Fruit fly (Drosophila melanogaster): ENCODE results near the gene CG33641.

Gene CG33641

DNA sequence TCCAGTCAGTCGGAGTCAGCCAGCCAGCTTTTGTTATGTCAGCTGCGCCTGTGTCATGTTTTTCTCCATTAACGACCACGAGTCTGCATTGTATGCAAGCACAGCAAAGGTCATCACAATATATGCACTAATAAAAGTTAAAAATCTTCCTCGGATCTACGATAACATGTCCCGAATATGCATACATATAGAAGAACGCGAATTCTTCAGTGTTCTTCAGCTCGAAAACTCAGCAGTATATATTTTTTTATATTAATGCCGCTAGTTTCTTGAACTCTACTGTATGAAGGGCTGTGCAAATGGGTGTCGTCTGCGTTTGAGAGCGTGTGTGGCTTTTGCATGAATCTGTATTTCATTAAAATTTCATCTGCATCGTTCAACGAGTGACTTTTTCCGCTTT lies 46.6 kb upstream of the CG33641 start (continued):
- peak; percentile 54 for TF ChIP-seq CG31627 (GFP tag; optimal IDR thresholded peaks at IDR 0.05)
- TF ChIP-seq CG34406 (GFP tag; optimal IDR thresholded peaks at IDR 0.05), result peak; percentile 44
- no peak for TF ChIP-seq CG3032 (tag; optimal IDR thresholded peaks at IDR 0.05)
- TF ChIP-seq CG11762 (GFP tag; optimal IDR thresholded peaks at IDR 0.05; ENCODE audit: insufficient read depth), result no peak
- TF ChIP-seq CG16779 (tag; optimal IDR thresholded peaks at IDR 0.05), result peak; percentile 35
- TF ChIP-seq Ets96B (tag; optimal IDR thresholded peaks at IDR 0.05), result no peak
- TF ChIP-seq Eip93F (GFP tag; optimal IDR thresholded peaks at IDR 0.05), result no peak
- TF ChIP-seq lz (GFP tag; optimal IDR thresholded peaks at IDR 0.05), result peak; percentile 53
- TF ChIP-seq dac (GFP tag; optimal IDR thresholded peaks at IDR 0.05), result no peak
- no peak for TF ChIP-seq CG9139 (GFP tag; optimal IDR thresholded peaks at IDR 0.05)
- peak; percentile 38 for TF ChIP-seq CG6792 (GFP tag; optimal IDR thresholded peaks at IDR 0.05)
- peak; percentile 43 for TF ChIP-seq svp (GFP tag)
- peak; percentile 49 for TF ChIP-seq CG32006 (GFP tag; optimal IDR thresholded peaks at IDR 0.05)
- TF ChIP-seq CG1621 (tag; optimal IDR thresholded peaks at IDR 0.05), result no peak
- peak; percentile 37 for TF ChIP-seq CG10631 (GFP tag; optimal IDR thresholded peaks at IDR 0.05)
- TF ChIP-seq fkh (GFP tag; optimal IDR thresholded peaks at IDR 0.05), result no peak

DNA sequence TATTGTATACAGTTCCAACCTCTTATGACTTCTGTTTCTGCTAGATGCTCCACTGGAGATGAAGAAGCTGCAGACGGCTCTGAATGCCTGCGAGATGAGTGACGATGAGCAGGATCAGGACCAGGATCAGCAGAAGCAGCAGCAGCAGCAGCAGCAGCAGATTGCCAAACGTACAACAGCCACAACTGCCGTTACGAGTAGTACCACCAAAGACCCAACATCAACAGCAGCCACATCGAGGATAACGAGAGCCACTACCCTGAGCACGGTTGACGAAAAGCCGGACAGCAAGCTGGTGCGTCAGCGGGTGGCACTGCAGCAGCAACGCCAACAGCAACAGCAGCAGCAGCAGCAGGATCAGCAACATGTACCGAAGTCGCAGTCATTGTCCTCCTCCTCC lies 30.9 kb upstream of the CG33641 start:
- TF ChIP-seq Hr4 (GFP tag; optimal IDR thresholded peaks at IDR 0.05) (no peak), eg (GFP tag; IDR thresholded peaks at IDR 0.05) (no peak), ss (GFP tag; optimal IDR thresholded peaks at IDR 0.05) (no peak)

DNA sequence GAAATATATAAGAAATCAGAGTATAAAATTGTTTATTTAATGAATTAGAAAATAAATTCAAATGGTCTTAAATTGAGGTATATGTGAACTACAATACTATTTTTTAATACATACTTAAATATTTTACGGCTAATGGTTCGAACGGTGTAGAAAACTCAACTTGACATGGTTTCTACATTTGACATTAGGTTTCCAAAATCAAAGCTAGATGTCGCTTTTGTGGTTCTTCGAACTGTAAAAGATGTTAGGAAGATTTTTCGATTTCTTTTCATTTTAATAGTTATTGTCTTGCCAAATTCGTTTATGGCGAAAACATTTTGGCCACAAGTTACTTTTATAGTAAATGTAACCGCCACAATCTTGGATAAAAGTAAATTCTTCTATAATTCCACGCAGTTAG lies 28.4 kb upstream of the CG33641 start:
- TF ChIP-seq svp (GFP tag) (peak; percentile 52), CG15336 (GFP tag; IDR thresholded peaks at IDR 0.05) (no peak), Gug (GFP tag; IDR thresholded peaks at IDR 0.05) (no peak), topi (GFP tag; optimal IDR thresholded peaks at IDR 0.05) (no peak), CG10669 (GFP tag; optimal IDR thresholded peaks at IDR 0.05) (no peak)

DNA sequence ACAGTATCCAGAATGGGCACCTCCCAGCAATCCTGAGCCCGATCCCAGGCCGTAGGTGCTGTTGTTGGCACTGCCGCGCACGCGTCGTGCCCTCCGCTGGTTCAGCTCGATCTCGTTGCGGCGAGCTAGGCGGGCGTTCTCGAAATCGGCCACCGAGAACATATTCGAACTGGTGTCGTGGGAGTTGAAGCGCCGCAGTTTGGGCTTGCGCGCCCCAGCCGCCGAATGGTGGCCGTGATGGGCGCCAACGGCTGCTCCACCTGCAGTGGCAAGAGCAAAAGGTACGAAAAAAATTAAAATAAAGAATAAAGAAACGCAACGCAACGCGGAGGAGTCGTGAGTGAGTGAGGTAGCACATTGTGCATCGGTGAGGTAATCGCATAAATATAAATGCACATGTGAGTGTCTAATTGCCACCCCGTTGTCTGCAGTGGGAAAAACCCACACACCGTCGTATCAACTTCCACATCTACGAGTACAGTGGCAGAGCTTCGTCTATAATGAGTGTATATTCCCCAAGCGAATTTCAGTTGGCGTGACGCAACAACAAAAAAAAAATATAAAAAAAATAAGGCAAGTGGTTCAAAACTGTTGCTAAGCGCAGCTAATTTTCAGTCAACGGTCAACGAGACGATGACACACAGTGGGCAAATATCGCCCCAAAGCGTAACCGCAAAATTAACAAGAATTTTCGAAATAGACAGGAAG lies 19.2 kb upstream of the CG33641 start:
- TF ChIP-seq vri (GFP tag; optimal IDR thresholded peaks at IDR 0.05), result peak; percentile 60
- TF ChIP-seq CG6854 (GFP tag; optimal IDR thresholded peaks at IDR 0.05), result no peak
- 0 out of 3 replicates have a peak, but pooled peaks have one; percentile 13 for TF ChIP-seq CG8119 (GFP tag; IDR thresholded peaks at IDR 0.05)

DNA sequence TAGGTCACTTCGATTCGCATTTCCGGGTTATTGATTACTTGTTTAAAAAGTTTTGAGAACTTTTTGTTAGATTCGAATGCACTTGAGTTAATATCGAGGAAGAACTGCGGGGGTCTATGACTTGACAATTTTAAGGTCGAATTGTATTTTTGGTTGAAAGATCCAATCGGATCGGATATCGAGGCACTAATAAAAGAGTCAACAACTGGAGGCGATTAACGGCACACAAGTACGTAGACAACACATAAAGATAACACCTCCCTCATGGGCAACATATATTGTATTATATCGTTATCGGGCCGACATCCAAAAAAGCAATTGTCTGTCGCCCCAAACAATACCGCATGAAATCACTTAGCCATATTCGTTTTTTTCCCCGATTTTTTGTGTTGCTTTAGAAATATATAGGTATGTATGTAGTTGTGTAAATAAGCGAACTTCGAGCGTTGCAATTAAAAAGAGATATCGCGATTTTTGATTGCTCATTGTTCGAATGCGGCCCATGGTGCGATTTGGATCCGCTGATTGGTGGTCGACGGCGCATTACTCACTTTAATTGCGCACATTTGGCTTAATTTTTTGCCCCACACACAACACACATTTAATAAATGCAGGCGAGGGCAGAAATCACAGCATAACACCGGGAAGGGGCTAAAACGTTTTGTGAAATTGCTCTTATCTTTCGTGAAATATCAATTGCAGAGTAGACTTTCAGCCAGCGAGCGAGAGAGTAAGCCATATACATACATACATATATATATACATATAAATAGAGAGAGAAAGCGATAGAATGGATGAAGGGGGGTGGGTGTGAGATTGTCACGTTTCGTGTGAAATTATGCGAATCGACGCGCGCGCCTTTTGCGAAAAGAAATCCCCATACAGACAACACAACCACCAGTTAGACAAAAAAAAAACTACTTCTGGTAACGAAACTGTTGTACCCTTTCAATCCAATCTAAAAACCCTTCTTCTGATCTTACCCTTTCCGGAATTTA lies 17.7 kb upstream of the CG33641 start:
- TF ChIP-seq Lpt (GFP tag; optimal IDR thresholded peaks at IDR 0.05) (peak; percentile 19), acj6 (GFP tag; optimal IDR thresholded peaks at IDR 0.05) (no peak), Eip78C (GFP tag) (peak; percentile 29), fkh (GFP tag; optimal IDR thresholded peaks at IDR 0.05) (peak; percentile 4), CG6276 (GFP tag; optimal IDR thresholded peaks at IDR 0.05) (no peak), CG11762 (GFP tag; optimal IDR thresholded peaks at IDR 0.05; ENCODE audit: insufficient read depth) (no peak), vri (GFP tag; optimal IDR thresholded peaks at IDR 0.05) (peak; percentile 38), CG4318 (GFP tag; optimal IDR thresholded peaks at IDR 0.05) (no peak)
